Worm (Caenorhabditis elegans): ENCODE results near the gene cyk-7.
A peak's percentile ranks its signal among the peaks of the same experiment; 100 is the strongest.
"Not testable (repeated sequence)": the region's sequence is repeated elsewhere in the genome, so short reads cannot be mapped to it uniquely, and the experiment has no call there.

The cyk-7 gene

DNA sequence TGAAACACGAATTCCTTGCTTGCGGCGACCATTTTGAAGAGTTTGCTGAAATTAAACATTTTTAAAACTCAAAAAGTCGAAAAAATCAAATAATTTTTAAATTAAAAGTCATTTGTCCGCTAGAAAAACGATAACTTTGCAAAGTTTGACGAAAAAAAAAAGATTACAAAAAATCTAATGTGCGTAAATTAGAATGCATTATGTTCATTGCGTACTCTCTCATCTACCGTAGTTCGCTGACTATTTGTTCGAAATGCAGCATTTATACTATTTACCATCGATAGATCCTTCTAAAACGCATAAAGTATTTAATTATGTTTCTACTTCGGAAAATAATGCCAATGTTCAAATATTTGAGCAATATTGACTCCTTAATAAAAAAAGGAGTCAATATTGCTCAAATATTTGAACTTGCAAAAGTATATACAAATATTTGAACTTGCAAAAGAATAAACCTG, 19.2 kb downstream of the cyk-7 start, which contains the start of gene bath-15:
bath-15 (minus strand) TSS at position 51 of the 458 bp plus-strand sequence.
- TF ChIP-seq jun-1 (tag; optimal IDR thresholded peaks at IDR 0.05) (no peak), unc-62 (GFP tag; optimal IDR thresholded peaks at IDR 0.05 in 1 of 2) (peak in 1 of 2 experiments; percentile 77), unc-62 (tag; optimal IDR thresholded peaks at IDR 0.05) (no peak), zag-1 (tag; optimal IDR thresholded peaks at IDR 0.05) (no peak)

DNA sequence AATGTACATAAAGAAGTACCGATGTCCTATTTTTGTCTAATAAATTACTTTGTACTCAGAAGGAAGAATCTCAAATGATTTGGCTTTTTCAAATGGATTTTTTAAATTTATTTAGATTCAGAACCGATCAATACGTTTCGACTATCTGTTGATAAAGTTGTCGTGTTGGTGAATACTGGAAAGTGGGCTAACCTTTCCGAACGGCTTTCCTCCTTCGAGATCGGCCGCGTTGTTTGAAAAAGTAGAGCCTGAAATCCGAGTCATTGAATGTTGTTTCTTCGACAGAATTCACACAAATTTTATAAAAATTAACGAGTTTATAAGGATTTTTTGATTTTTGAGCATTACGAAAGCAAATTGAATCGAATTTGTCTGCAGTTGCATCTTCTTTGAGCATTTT, 21.4 kb downstream of the cyk-7 start:
- TF ChIP-seq aha-1 (tag), result peak; percentile 57
- no peak for TF ChIP-seq ceh-62 (tag; optimal IDR thresholded peaks at IDR 0.05)
- TF ChIP-seq ctbp-1 (GFP tag; IDR thresholded peaks at IDR 0.05), result 0 out of 2 replicates have a peak, but pooled peaks have one; percentile 13
- no peak for TF ChIP-seq daf-12 (tag; optimal IDR thresholded peaks at IDR 0.05)
- no peak for TF ChIP-seq T20F7.1 (GFP tag; optimal IDR thresholded peaks at IDR 0.05)

DNA sequence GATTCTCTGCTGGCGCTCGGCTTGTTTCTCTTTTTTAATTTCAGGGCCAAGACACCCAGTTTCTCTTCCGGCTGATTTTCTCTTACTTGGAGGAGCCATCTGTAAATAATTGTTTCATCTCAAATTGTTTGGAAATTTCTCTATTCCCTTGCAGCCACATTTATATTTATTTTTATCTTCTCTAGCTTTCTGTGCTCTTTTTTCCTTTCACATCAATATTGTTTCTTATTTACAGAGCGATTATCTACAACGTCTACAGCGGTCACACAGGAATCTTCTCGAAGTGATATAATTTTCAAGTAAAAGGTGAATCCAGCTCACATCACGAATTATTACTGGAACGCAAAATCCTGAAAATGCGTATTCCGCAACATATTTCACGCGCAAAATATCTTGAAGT, 22.3 kb downstream of the cyk-7 start, which contains the start of the genes ZK686.6 and ZK686.1:
ZK686.6 (minus strand) TSS at position 101 of the 400 bp plus-strand sequence.
ZK686.1 (plus strand) TSS at position 234 of the 400 bp plus-strand sequence.
- TF ChIP-seq D1046.2 (GFP tag; IDR thresholded peaks at IDR 0.05), result no peak
- TF ChIP-seq hlh-30 (tag; optimal IDR thresholded peaks at IDR 0.05; ENCODE audit: insufficient read depth), result no peak
- no peak for TF ChIP-seq lin-29 (GFP tag; IDR thresholded peaks at IDR 0.05)
- no peak for TF ChIP-seq attf-4 (tag; optimal IDR thresholded peaks at IDR 0.05)
- no peak for TF ChIP-seq php-3 (GFP tag; IDR thresholded peaks at IDR 0.05)
- no peak for TF ChIP-seq sdz-12 (GFP tag; optimal IDR thresholded peaks at IDR 0.05)

DNA sequence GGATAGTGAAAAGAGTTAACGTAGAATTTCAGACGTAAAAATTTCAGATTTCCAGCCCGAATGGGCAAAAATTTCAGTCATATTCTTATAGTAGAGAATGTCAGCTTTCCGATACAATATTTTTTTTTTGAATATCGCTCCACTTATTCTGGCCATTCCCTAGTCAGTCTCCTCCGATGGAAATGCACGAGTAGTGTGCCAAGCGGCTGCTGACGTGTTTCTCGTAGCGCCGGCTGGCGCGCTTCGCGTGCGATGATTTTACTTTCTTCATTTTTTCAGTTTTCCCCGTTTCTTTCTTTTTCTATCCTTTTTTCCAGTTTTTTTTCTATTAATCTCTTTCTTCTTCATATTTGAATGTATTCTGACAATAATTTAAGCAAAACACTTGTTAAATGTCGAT, 24.2 kb downstream of the cyk-7 start:
- 0 out of 2 replicates have a peak, but pooled peaks have one; percentile 41 for TF ChIP-seq zfp-3 (GFP tag; conservative IDR thresholded peaks at IDR 0.05)
- TF ChIP-seq arid-1 (GFP tag; conservative IDR thresholded peaks at IDR 0.05), result peak; percentile 41; the same call in 1 of the 2 replicates
- TF ChIP-seq lsy-2 (tag; optimal IDR thresholded peaks at IDR 0.05), result peak in 1 of 2 experiments; percentile 85
- peak; percentile 48 for TF ChIP-seq duxl-1 (tag; optimal IDR thresholded peaks at IDR 0.05; ENCODE audit: poor library complexity)
- peak; percentile 38 for TF ChIP-seq hlh-11 (tag; optimal IDR thresholded peaks at IDR 0.05)
- TF ChIP-seq T26A8.4 (GFP tag; IDR thresholded peaks at IDR 0.05), result peak; percentile 51; the same call in 1 of the 2 replicates
- peak; percentile 59 for TF ChIP-seq dve-1 (tag; optimal IDR thresholded peaks at IDR 0.05; ENCODE audit: insufficient read depth)
- peak; percentile 23; the same call in 1 of the 2 replicates for TF ChIP-seq set-16 (GFP tag; IDR thresholded peaks at IDR 0.05)
- TF ChIP-seq ceh-20 (GFP tag; IDR thresholded peaks at IDR 0.05), result peak; percentile 49; the same call in 1 of the 2 replicates
- peak; percentile 37 for TF ChIP-seq T20F7.1 (GFP tag; optimal IDR thresholded peaks at IDR 0.05)
- TF ChIP-seq mes-2 (tag; optimal IDR thresholded peaks at IDR 0.05; ENCODE audit: poor library complexity, severe bottlenecking), result peak; percentile 78
- TF ChIP-seq dmd-6 (GFP tag; IDR thresholded peaks at IDR 0.05), result peak; percentile 33; the same call in 1 of the 2 replicates
- peak; percentile 53 for TF ChIP-seq nhr-102 (tag; optimal IDR thresholded peaks at IDR 0.05)
- TF ChIP-seq hlh-30 (tag; optimal IDR thresholded peaks at IDR 0.05; ENCODE audit: insufficient read depth), result peak; percentile 40
- peak; percentile 52 for TF ChIP-seq rbr-2 (tag; optimal IDR thresholded peaks at IDR 0.05)
- TF ChIP-seq aha-1 (tag), result peak; percentile 42
- peak in 1 of 2 experiments; percentile 25 for TF ChIP-seq unc-62 (GFP tag; optimal IDR thresholded peaks at IDR 0.05 in 1 of 2)
- not testable (repeated sequence) for TF ChIP-seq unc-62 (tag; optimal IDR thresholded peaks at IDR 0.05)
- peak; percentile 84 for TF ChIP-seq lin-38 (GFP tag; IDR thresholded peaks at IDR 0.05)
- peak; percentile 40; the same call in 1 of the 2 replicates for TF ChIP-seq egl-43 (GFP tag; IDR thresholded peaks at IDR 0.05)
- TF ChIP-seq madf-9 (GFP tag; conservative IDR thresholded peaks at IDR 0.05), result peak; percentile 48; the same call in 1 of the 2 replicates
- TF ChIP-seq hmg-1.1 (GFP tag; IDR thresholded peaks at IDR 0.05), result peak; percentile 47; the same call in 1 of the 2 replicates
- peak; percentile 55 for TF ChIP-seq dpl-1 (GFP tag; optimal IDR thresholded peaks at IDR 0.05)
- TF ChIP-seq mep-1 (tag; optimal IDR thresholded peaks at IDR 0.05), result peak; percentile 27
- peak; percentile 12 for TF ChIP-seq F37D6.2 (tag; optimal IDR thresholded peaks at IDR 0.05)
- TF ChIP-seq Y48G9A.11 (GFP tag; IDR thresholded peaks at IDR 0.05), result 0 out of 2 replicates have a peak, but pooled peaks have one; percentile 24

Measured in whole organism, L4 larva.